Fruit fly (Drosophila melanogaster) whole organism, embryonic: Measurements from ENCODE around the gene CG17127.

Source experiments
- Abd-B ChIP-seq: fragments of 200-800 bp; sonication (Bioruptor generic); optimal IDR thresholded peaks from 2 replicates; lab custom pipeline; 2018; ENCODE audit warnings: missing biosample characterization, mild to moderate bottlenecking, missing genetic modification characterization, moderate library complexity
- Bteb2 ChIP-seq: fragments of 200-800 bp; sonication (Bioruptor generic); optimal IDR thresholded peaks from 2 replicates; lab custom pipeline; 2016; ENCODE audit warnings: missing biosample characterization, missing genetic modification characterization
- CG10267 ChIP-seq: fragments of 200-800 bp; sonication (Bioruptor generic); optimal IDR thresholded peaks from 2 replicates; lab custom pipeline; 2018; ENCODE audit warnings: missing biosample characterization, mild to moderate bottlenecking, missing genetic modification characterization, moderate library complexity
- CG10366 ChIP-seq: fragments of 200-800 bp; sonication (Bioruptor generic); IDR thresholded peaks from 2 replicates; pipeline ENCODE4 v1.3.6; 2022; ENCODE audit warnings: missing biosample characterization, missing genetic modification characterization
- CG10565 ChIP-seq: fragments of 200-800 bp; sonication (Bioruptor generic); optimal IDR thresholded peaks from 3 replicates; lab custom pipeline; 2016; ENCODE audit warnings: missing biosample characterization, mild to moderate bottlenecking, missing genetic modification characterization
- CG13296 ChIP-seq: fragments of 200-800 bp; sonication (Bioruptor generic); optimal IDR thresholded peaks from 3 replicates; lab custom pipeline; 2018; ENCODE audit warnings: missing biosample characterization, mild to moderate bottlenecking, missing genetic modification characterization
- CG14860 ChIP-seq: fragments of 200-800 bp; sonication (Bioruptor generic); IDR thresholded peaks from 3 replicates; pipeline ENCODE4 v1.3.6; 2022; ENCODE audit warnings: missing biosample characterization, missing genetic modification characterization; ENCODE audit not compliant: partially characterized antibody
- CG15269 ChIP-seq: fragments of 200-800 bp; sonication (Bioruptor generic); optimal IDR thresholded peaks from 2 replicates; lab custom pipeline; 2018; ENCODE audit warnings: missing biosample characterization, mild to moderate bottlenecking, missing genetic modification characterization, moderate library complexity
- CG15479 ChIP-seq: fragments of 200-800 bp; sonication (Bioruptor generic); optimal IDR thresholded peaks from 3 replicates; lab custom pipeline; 2019; ENCODE audit warnings: missing biosample characterization, mild to moderate bottlenecking, missing genetic modification characterization, moderate library complexity
- CG1603 ChIP-seq: fragments of 200-800 bp; sonication (Bioruptor generic); optimal IDR thresholded peaks from 2 replicates; lab custom pipeline; 2019; ENCODE audit warnings: missing biosample characterization, mild to moderate bottlenecking, missing genetic modification characterization, moderate library complexity
- CG2116 ChIP-seq: fragments of 200-800 bp; sonication (Bioruptor generic); optimal IDR thresholded peaks from 3 replicates; lab custom pipeline; 2018; ENCODE audit warnings: missing biosample characterization, mild to moderate bottlenecking, missing genetic modification characterization
- CG3847 ChIP-seq: fragments of 200-800 bp; sonication (Bioruptor generic); IDR thresholded peaks from 2 replicates; pipeline ENCODE4 v1.3.6; 2022; ENCODE audit warnings: missing biosample characterization, missing genetic modification characterization
- CG4360 ChIP-seq: fragments of 200-800 bp; sonication (Bioruptor generic); IDR thresholded peaks from 2 replicates; pipeline ENCODE4 v1.3.6; 2022; ENCODE audit warnings: missing biosample characterization, missing genetic modification characterization
- CG4730 ChIP-seq: fragments of 200-800 bp; sonication (Bioruptor generic); IDR thresholded peaks from 2 replicates; pipeline ENCODE4 v1.3.6; 2022; ENCODE audit warnings: missing biosample characterization, missing genetic modification characterization
- CG4854 ChIP-seq: fragments of 200-800 bp; sonication (Bioruptor generic); optimal IDR thresholded peaks from 2 replicates; lab custom pipeline; 2016; ENCODE audit warnings: missing biosample characterization, missing genetic modification characterization, inconsistent platforms
- CG7987 ChIP-seq: fragments of 200-800 bp; sonication (Bioruptor generic); optimal IDR thresholded peaks from 2 replicates; lab custom pipeline; 2018; ENCODE audit warnings: missing biosample characterization, mild to moderate bottlenecking, missing genetic modification characterization, moderate library complexity
- CG9609 ChIP-seq: fragments of 200-800 bp; sonication (Bioruptor generic); optimal IDR thresholded peaks from 3 replicates; lab custom pipeline; 2016; ENCODE audit warnings: missing biosample characterization, missing genetic modification characterization
- CG9797 ChIP-seq: fragments of 200-800 bp; sonication (Bioruptor generic); optimal IDR thresholded peaks from 3 replicates; lab custom pipeline; 2018; ENCODE audit warnings: missing biosample characterization, mild to moderate bottlenecking, missing genetic modification characterization
- CTCF ChIP-seq: fragments of 200-800 bp; sonication (Bioruptor generic); optimal IDR thresholded peaks from 2 replicates; lab custom pipeline; 2017; ENCODE audit warnings: missing biosample characterization, mild to moderate bottlenecking, missing genetic modification characterization, moderate library complexity
- Camta ChIP-seq: fragments of 200-800 bp; sonication (Bioruptor generic); optimal IDR thresholded peaks from 2 replicates; lab custom pipeline; 2016; ENCODE audit warnings: missing biosample characterization, missing genetic modification characterization
- Chrac-16 ChIP-seq: fragments of 200-800 bp; sonication (Bioruptor generic); optimal IDR thresholded peaks from 3 replicates; lab custom pipeline; 2016; ENCODE audit warnings: missing biosample characterization, missing genetic modification characterization
- Dad ChIP-seq: fragments of 200-800 bp; sonication (Bioruptor generic); optimal IDR thresholded peaks from 3 replicates; lab custom pipeline; 2016; ENCODE audit warnings: missing biosample characterization, missing genetic modification characterization
- Dek ChIP-seq: fragments of 200-800 bp; sonication (Bioruptor generic); optimal IDR thresholded peaks from 3 replicates; lab custom pipeline; 2019; ENCODE audit warnings: missing biosample characterization, mild to moderate bottlenecking, missing genetic modification characterization, moderate library complexity
- HHEX ChIP-seq: fragments of 200-800 bp; sonication (Bioruptor generic); optimal IDR thresholded peaks from 3 replicates; lab custom pipeline; 2017; ENCODE audit warnings: missing biosample characterization, mild to moderate bottlenecking, missing genetic modification characterization, missing genetic modification reagents
- Hr51 ChIP-seq, 2 experiments: fragments of 200-800 bp; sonication (Bioruptor generic); optimal IDR thresholded peaks; 2 replicates in 1 of 2; 3 replicates in 1 of 2; lab custom pipeline; 2016 to 2018; ENCODE audit warnings: missing biosample characterization in 2 of 2, missing genetic modification characterization in 2 of 2, mild to moderate bottlenecking in 1 of 2, moderate library complexity in 1 of 2
- MBD-R2 ChIP-seq: fragments of 200-800 bp; sonication (Bioruptor generic); IDR thresholded peaks from 2 replicates; pipeline ENCODE4 v1.3.6; 2022; ENCODE audit warnings: missing biosample characterization, missing genetic modification characterization
- Max ChIP-seq: fragments of 200-800 bp; sonication (Bioruptor generic); optimal IDR thresholded peaks from 2 replicates; lab custom pipeline; 2016; ENCODE audit warnings: missing biosample characterization, mild to moderate bottlenecking, missing genetic modification characterization
- Med ChIP-seq: fragments of 200-800 bp; sonication (Bioruptor generic); peaks from one replicate; lab custom pipeline; 2016; ENCODE audit warnings: missing biosample characterization, missing genetic modification characterization, mild to moderate bottlenecking, inconsistent platforms, moderate library complexity
- NC2β ChIP-seq: fragments of 200-800 bp; sonication (Bioruptor generic); optimal IDR thresholded peaks from 2 replicates; lab custom pipeline; 2016; ENCODE audit warnings: missing biosample characterization, missing genetic modification characterization
- Nf-YC ChIP-seq: fragments of 200-800 bp; optimal IDR thresholded peaks from 3 replicates; lab custom pipeline; 2019; ENCODE audit warnings: missing biosample characterization, mild to moderate bottlenecking, missing genetic modification characterization, moderate library complexity
- Sry-δ ChIP-seq: fragments of 200-800 bp; sonication (Bioruptor generic); optimal IDR thresholded peaks from 2 replicates; lab custom pipeline; 2016; ENCODE audit warnings: missing biosample characterization, missing genetic modification characterization
- bab2 ChIP-seq: fragments of 200-800 bp; sonication (Bioruptor generic); optimal IDR thresholded peaks from 2 replicates; lab custom pipeline; 2016; ENCODE audit warnings: missing biosample characterization, missing genetic modification characterization
- chif ChIP-seq, 2 experiments: fragments of 200-800 bp; sonication (Bioruptor generic); optimal IDR thresholded peaks; 3 replicates each; lab custom pipeline; 2016; ENCODE audit warnings: missing biosample characterization in 2 of 2, missing genetic modification characterization in 2 of 2
- cwo ChIP-seq: fragments of 200-800 bp; sonication (Bioruptor generic); optimal IDR thresholded peaks from 3 replicates; lab custom pipeline; 2017; ENCODE audit warnings: missing biosample characterization, missing genetic modification characterization, mild to moderate bottlenecking, moderate library complexity, missing genetic modification reagents
- eyg ChIP-seq: fragments of 200-800 bp; sonication (Bioruptor generic); optimal IDR thresholded peaks from 3 replicates; lab custom pipeline; 2016; ENCODE audit warnings: missing biosample characterization, missing genetic modification characterization
- ftz-f1 ChIP-seq: fragments of 200-800 bp; sonication (Bioruptor generic); optimal IDR thresholded peaks from 2 replicates; lab custom pipeline; 2016; ENCODE audit warnings: missing biosample characterization, missing genetic modification characterization
- gro ChIP-seq: fragments of 200-800 bp; sonication (Bioruptor generic); optimal IDR thresholded peaks from 2 replicates; lab custom pipeline; 2016; ENCODE audit warnings: missing biosample characterization, missing genetic modification characterization
- h ChIP-seq: fragments of >200 bp; optimal IDR thresholded peaks from 2 replicates; lab custom pipeline; 2017
- lbe ChIP-seq: fragments of 200-800 bp; sonication (Bioruptor generic); optimal IDR thresholded peaks from 2 replicates; lab custom pipeline; 2016; ENCODE audit warnings: missing biosample characterization, mild to moderate bottlenecking, missing genetic modification characterization
- nmo ChIP-seq: fragments of 200-800 bp; sonication (Bioruptor generic); optimal IDR thresholded peaks from 2 replicates; lab custom pipeline; 2018; ENCODE audit warnings: missing biosample characterization, mild to moderate bottlenecking, missing genetic modification characterization, moderate library complexity
- pho ChIP-seq: fragments of 200-800 bp; sonication (Bioruptor generic); optimal IDR thresholded peaks from 2 replicates; lab custom pipeline; 2016; ENCODE audit warnings: missing biosample characterization, missing genetic modification characterization
- phol ChIP-seq: fragments of 200-800 bp; sonication (Bioruptor generic); optimal IDR thresholded peaks from 3 replicates; lab custom pipeline; 2018; ENCODE audit warnings: missing biosample characterization, mild to moderate bottlenecking, missing genetic modification characterization, moderate library complexity
- pros ChIP-seq: fragments of 200-800 bp; sonication (Bioruptor generic); optimal IDR thresholded peaks from 3 replicates; lab custom pipeline; 2019; ENCODE audit warnings: missing biosample characterization, mild to moderate bottlenecking, missing genetic modification characterization, moderate library complexity
- pzg ChIP-seq: fragments of 200-800 bp; sonication (Bioruptor generic); optimal IDR thresholded peaks from 3 replicates; lab custom pipeline; 2018; ENCODE audit warnings: missing biosample characterization, mild to moderate bottlenecking, missing genetic modification characterization, moderate library complexity
- sens ChIP-seq: fragments of 200-800 bp; sonication (Bioruptor generic); peaks from one replicate; lab custom pipeline; 2016; ENCODE audit warnings: missing biosample characterization, missing genetic modification characterization
- tin ChIP-seq: fragments of 200-800 bp; sonication (Bioruptor generic); optimal IDR thresholded peaks from 3 replicates; lab custom pipeline; 2016; ENCODE audit warnings: missing biosample characterization, missing genetic modification characterization
- tll ChIP-seq, 2 experiments: fragments of 200-800 bp in 1 of 2; fragments of >200 bp in 1 of 2; sonication (Bioruptor generic) in 1 of 2; optimal IDR thresholded peaks; 2 replicates each; lab custom pipeline; 2017 to 2019; ENCODE audit warnings: missing biosample characterization in 2 of 2, missing genetic modification characterization in 2 of 2, mild to moderate bottlenecking in 1 of 2, moderate library complexity in 1 of 2
- trh ChIP-seq: fragments of 200-800 bp; sonication (Bioruptor generic); optimal IDR thresholded peaks from 2 replicates; lab custom pipeline; 2016; ENCODE audit warnings: missing biosample characterization, missing genetic modification characterization

Gene CG17127

DNA sequence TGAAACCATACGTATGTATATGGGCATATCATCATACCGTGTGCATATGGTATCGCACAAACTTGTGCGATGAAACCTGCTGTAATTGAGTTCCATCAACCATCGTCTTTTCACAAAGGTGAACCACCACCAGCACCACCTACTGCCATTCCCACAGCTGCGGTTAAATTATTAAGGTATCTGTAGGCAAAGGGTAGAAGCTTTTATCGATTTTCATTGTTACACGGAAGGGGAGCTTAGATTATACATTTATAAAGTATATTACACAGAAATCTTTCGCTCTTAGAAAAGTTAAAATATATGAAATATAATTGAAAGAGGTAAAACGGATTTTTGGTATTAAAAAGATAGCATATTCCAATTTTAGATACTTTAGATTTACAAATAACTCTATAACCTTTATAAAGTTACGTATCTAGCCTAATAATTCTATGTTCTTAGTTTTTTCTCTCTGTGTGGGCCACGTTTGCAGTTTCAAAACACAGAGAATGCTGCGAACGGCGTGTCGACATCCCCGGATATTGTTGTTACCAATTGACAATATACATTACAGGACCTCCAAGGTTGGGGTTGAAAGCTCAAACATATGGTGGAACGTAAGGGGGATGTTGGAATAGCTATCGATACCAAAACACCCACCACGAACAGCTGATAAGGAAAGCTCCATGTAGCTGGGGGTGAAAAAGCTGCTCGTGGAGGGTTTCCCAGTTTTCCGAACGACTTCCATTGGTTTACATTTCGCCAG is 10.1 kb upstream of the CG17127 start, which contains the start of gene CG6495 (continued):
- TF ChIP-seq CG4360 (GFP tag; lab: Robert Waterston, UW) (no peak), CTCF (GFP tag; lab: Kevin White, UChicago) (no peak), ftz-f1 (GFP tag; lab: Kevin White, UChicago) (no peak), pzg (GFP tag; lab: Kevin White, UChicago) (peak; percentile 19), CG15269 (tag; lab: Kevin White, UChicago) (peak; percentile 72), CG10565 (no peak), chif (GFP tag; optimal IDR thresholded peaks at IDR 0.05; lab: Kevin White, UChicago) (no peak), sens (GFP tag; lab: Kevin White, UChicago) (peak; percentile 86), Dad (GFP tag; lab: Kevin White, UChicago) (no peak), bab2 (GFP tag; lab: Kevin White, UChicago) (peak; percentile 33), nmo (GFP tag; lab: Kevin White, UChicago) (peak; percentile 55), Chrac-16 (GFP tag; lab: Kevin White, UChicago) (peak; percentile 2), pho (GFP tag; lab: Kevin White, UChicago) (no peak), CG13296 (GFP tag; lab: Kevin White, UChicago) (peak; percentile 61), tll (GFP tag; optimal IDR thresholded peaks at IDR 0.05; lab: Kevin White, UChicago) (no peak), Sry-δ (no peak), Dek (tag; lab: Kevin White, UChicago) (peak; percentile 50), HHEX (GFP tag; lab: Kevin White, UChicago) (peak; percentile 30), CG7987 (no peak), Hr51 (GFP tag; optimal IDR thresholded peaks at IDR 0.05; lab: Kevin White, UChicago) (peak in 1 of 2 experiments; percentile 75)

DNA sequence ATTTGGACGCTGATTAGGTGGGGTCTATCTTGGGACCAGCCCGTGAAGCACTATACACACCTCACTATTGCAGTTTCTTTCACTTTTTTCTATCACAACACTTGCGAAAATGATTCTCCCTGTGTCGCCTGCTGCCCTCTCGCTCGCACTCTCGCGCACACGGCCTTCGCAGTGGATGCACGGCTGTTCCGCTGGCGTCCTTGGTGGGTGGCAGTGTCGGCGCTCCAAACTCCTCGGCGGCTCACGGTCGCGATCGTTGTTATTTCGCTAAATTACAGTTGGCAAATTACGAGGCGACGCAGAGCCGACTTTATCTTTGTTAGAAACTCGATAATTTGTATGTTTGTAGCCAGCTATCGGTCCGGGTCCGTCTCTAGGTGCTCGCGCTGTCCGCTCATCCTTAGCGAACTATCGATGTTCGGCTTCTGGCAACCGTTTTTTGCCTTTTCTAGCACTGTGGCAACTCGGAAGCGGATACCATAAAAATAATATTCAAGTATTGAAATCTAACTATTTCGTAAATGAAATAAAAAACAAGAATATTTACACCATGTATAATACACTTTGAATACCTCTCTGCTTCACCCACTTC is 3.0 kb upstream of the CG17127 start, which contains the start of gene Ubc2:
Gene Ubc2, minus strand, starts transcription at position 410 of the 592 bp plus-strand sequence.
- peak; percentile 12 for TF ChIP-seq Camta (GFP tag; lab: Kevin White, UChicago)
- no peak for TF ChIP-seq pros
- peak; percentile 20 for TF ChIP-seq Abd-B
- peak; percentile 93 for TF ChIP-seq Med (GFP tag; lab: Kevin White, UChicago)
- peak; percentile 69 for TF ChIP-seq CG1603 (tag; lab: Kevin White, UChicago)
- peak; percentile 4 for TF ChIP-seq Max (GFP tag; lab: Kevin White, UChicago)
- no peak for TF ChIP-seq CG15479 (GFP tag; lab: Kevin White, UChicago)
- peak; percentile 3 for TF ChIP-seq Nf-YC (tag; lab: Kevin White, UChicago)
- peak; percentile 90 for TF ChIP-seq CG2116 (GFP tag; lab: Kevin White, UChicago)
- TF ChIP-seq Bteb2, result no peak
- TF ChIP-seq MBD-R2 (GFP tag; lab: Robert Waterston, UW), result peak; percentile 93
- TF ChIP-seq CG9797, result peak; percentile 40
- TF ChIP-seq cwo (GFP tag; lab: Kevin White, UChicago), result no peak
- TF ChIP-seq pzg (GFP tag; lab: Kevin White, UChicago), result peak; percentile 86
- TF ChIP-seq eyg (GFP tag; lab: Kevin White, UChicago), result peak; percentile 15
- TF ChIP-seq CG4730 (GFP tag; lab: Robert Waterston, UW), result no peak
- peak; percentile 8 for TF ChIP-seq CG4854 (GFP tag; lab: Kevin White, UChicago)
- no peak for TF ChIP-seq Chrac-16 (GFP tag; lab: Kevin White, UChicago)
- peak; percentile 34 for TF ChIP-seq phol
- TF ChIP-seq CG9609, result peak; percentile 52
- TF ChIP-seq CG10366 (GFP tag; lab: Robert Waterston, UW), result no peak
- TF ChIP-seq gro (GFP tag; lab: Kevin White, UChicago), result peak; percentile 31
- TF ChIP-seq CG10267 (tag; lab: Kevin White, UChicago), result peak; percentile 55
- peak; percentile 63 for TF ChIP-seq CG14860 (GFP tag; lab: Robert Waterston, UW)
- TF ChIP-seq tin (GFP tag; lab: Kevin White, UChicago), result peak; percentile 34
- TF ChIP-seq h, result no peak
- TF ChIP-seq lbe (GFP tag; lab: Kevin White, UChicago), result no peak
- TF ChIP-seq trh (GFP tag; lab: Kevin White, UChicago), result no peak
- peak; percentile 40 for TF ChIP-seq CG3847
- no peak for TF ChIP-seq CG4360 (GFP tag; lab: Robert Waterston, UW)
- TF ChIP-seq NC2β (GFP tag; lab: Kevin White, UChicago), result peak; percentile 60
